4 fruit fly cellular contexts compared by ENCODE assay signal in the genomic region with DNA sequence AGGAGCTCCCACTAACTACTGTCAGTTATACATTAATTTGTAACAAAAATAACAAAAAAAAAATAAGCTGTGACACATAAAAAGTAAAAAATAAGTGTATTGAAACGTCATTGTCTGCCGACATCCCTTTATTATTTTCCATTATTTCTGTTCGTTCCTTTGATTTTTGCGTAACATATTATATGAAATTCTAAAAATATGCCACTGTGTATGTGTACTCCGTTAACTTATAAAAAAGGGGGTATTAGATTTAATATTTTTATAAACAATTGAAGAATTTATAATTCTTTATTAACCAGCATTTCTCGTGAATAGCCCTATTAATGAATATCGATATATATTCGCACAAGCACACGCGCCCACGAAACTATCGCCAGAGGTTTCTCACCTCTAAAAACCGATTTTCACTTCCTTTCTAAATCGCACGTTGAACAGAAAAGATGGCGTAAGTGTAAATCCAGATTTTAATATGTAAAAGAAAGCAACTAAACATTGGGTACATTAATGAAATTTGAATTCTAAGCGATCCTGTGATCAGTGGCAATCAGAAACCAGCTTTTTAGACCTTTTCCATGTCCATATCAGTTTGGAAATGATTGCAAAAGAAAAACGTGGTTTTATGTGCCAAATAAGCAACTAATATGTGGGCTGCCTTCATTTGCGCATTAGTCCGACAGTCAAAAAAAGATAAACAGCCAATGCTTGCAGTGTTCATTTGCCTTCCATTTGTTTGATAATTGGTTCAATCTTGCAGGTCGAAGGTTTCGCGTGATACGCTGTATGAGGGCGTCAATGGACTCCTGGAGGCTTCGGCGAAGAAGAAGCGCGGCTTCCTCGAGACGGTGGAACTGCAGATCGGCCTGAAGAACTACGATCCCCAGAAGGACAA.
TF ChIP-seq lines count a peak whose summit lies in the region.

A gene (plus strand): TSS at position 406 of the 889 bp plus-strand sequence.

TF ChIP-seq in whole organism, adult, 20 proteins besides CTCF, POLR2A, EP300 and RAD21 (continued from another document):
- peak; percentile 49 for TF ChIP-seq pad (GFP tag; optimal IDR thresholded peaks at IDR 0.05; lab: Kevin White, UChicago)
- peak; percentile 15 for TF ChIP-seq CG7045 (GFP tag; optimal IDR thresholded peaks at IDR 0.05; lab: Kevin White, UChicago)
- TF ChIP-seq CG1620 (GFP tag; optimal IDR thresholded peaks at IDR 0.05; lab: Kevin White, UChicago): peak; percentile 77
- peak; percentile 50 for TF ChIP-seq Hr96 (GFP tag; optimal IDR thresholded peaks at IDR 0.05; lab: Kevin White, UChicago)

TF ChIP-seq in whole organism, embryonic, 481 proteins besides CTCF, POLR2A, EP300 and RAD21 (continued from another document and continues in another):
- TF ChIP-seq Blimp-1 (GFP tag; optimal IDR thresholded peaks at IDR 0.05; lab: Kevin White, UChicago) (peak; percentile 65), CG14965 (GFP tag; optimal IDR thresholded peaks at IDR 0.05; lab: Kevin White, UChicago; ENCODE audit: borderline replicate concordance) (no peak), HLH54F (GFP tag; optimal IDR thresholded peaks at IDR 0.05; lab: Kevin White, UChicago) (peak; percentile 32), CG16779 (GFP tag; IDR thresholded peaks at IDR 0.05; lab: Robert Waterston, UW) (no peak), Meics (GFP tag; optimal IDR thresholded peaks at IDR 0.05; lab: Kevin White, UChicago) (peak; percentile 67), Stat92E (GFP tag; optimal IDR thresholded peaks at IDR 0.05; lab: Kevin White, UChicago) (no peak), CG9727 (GFP tag; optimal IDR thresholded peaks at IDR 0.05; lab: Kevin White, UChicago) (peak; percentile 78), CG6272 (GFP tag; IDR thresholded peaks at IDR 0.05; lab: Robert Waterston, UW) (peak; percentile 66; the same call in 1 of the 2 replicates), CG2116 (GFP tag; optimal IDR thresholded peaks at IDR 0.05; lab: Kevin White, UChicago) (peak; percentile 40), CG5180 (GFP tag; optimal IDR thresholded peaks at IDR 0.05; lab: Kevin White, UChicago) (no peak), CG3065 (GFP tag; optimal IDR thresholded peaks at IDR 0.05; lab: Kevin White, UChicago) (no peak), Nf-YC (tag; optimal IDR thresholded peaks at IDR 0.05; lab: Kevin White, UChicago) (peak; percentile 38), NC2α (GFP tag; optimal IDR thresholded peaks at IDR 0.05; lab: Kevin White, UChicago) (no peak), Hr78 (GFP tag; optimal IDR thresholded peaks at IDR 0.05; lab: Kevin White, UChicago) (no peak), Drgx (GFP tag; IDR thresholded peaks at IDR 0.05; lab: Robert Waterston, UW) (peak; percentile 21; the same call in 1 of the 2 replicates), ato (GFP tag; IDR thresholded peaks at IDR 0.05; lab: Robert Waterston, UW; ENCODE audit: partially characterized antibody) (peak; percentile 77), Asciz (GFP tag; optimal IDR thresholded peaks at IDR 0.05; lab: Kevin White, UChicago) (peak; percentile 27), CG11696 (GFP tag; IDR thresholded peaks at IDR 0.05; lab: Robert Waterston, UW) (no peak), dmrt99B (tag; optimal IDR thresholded peaks at IDR 0.05; lab: Kevin White, UChicago) (peak; percentile 70), hkb (optimal IDR thresholded peaks at IDR 0.05; lab: Kevin White, UChicago) (no peak), hkb (GFP tag; IDR thresholded peaks at IDR 0.05; lab: Robert Waterston, UW) (no peak), NC2β (GFP tag; optimal IDR thresholded peaks at IDR 0.05; lab: Kevin White, UChicago) (peak; percentile 57), CG17359 (tag; optimal IDR thresholded peaks at IDR 0.05; lab: Kevin White, UChicago) (peak; percentile 31), HLH4C (GFP tag; IDR thresholded peaks at IDR 0.05; lab: Robert Waterston, UW; ENCODE audit: partially characterized antibody) (peak; percentile 75), CG3995 (GFP tag; optimal IDR thresholded peaks at IDR 0.05; lab: Kevin White, UChicago) (peak; percentile 46), CG11398 (GFP tag; optimal IDR thresholded peaks at IDR 0.05; lab: Kevin White, UChicago) (peak; percentile 2), zen2 (GFP tag; IDR thresholded peaks at IDR 0.05; lab: Robert Waterston, UW; ENCODE audit: partially characterized antibody) (peak; percentile 82), wek (GFP tag; optimal IDR thresholded peaks at IDR 0.05; lab: Kevin White, UChicago) (peak; percentile 93), CG17361 (GFP tag; IDR thresholded peaks at IDR 0.05; lab: Robert Waterston, UW) (peak; percentile 85), CHES-1-like (GFP tag; optimal IDR thresholded peaks at IDR 0.05; lab: Kevin White, UChicago) (peak; percentile 2), dan (GFP tag; IDR thresholded peaks at IDR 0.05; lab: Robert Waterston, UW) (0 out of 2 replicates have a peak, but pooled peaks have one; percentile 22), crc (GFP tag; optimal IDR thresholded peaks at IDR 0.05; lab: Kevin White, UChicago) (no peak), her (GFP tag; optimal IDR thresholded peaks at IDR 0.05; lab: Kevin White, UChicago) (peak; percentile 54), Lpt (GFP tag; optimal IDR thresholded peaks at IDR 0.05; lab: Kevin White, UChicago) (no peak), nau (GFP tag; optimal IDR thresholded peaks at IDR 0.05; lab: Kevin White, UChicago) (peak; percentile 70), PHDP (tag; optimal IDR thresholded peaks at IDR 0.05; lab: Kevin White, UChicago) (peak; percentile 46), tll (GFP tag; optimal IDR thresholded peaks at IDR 0.05; lab: Kevin White, UChicago) (no peak)

TF ChIP-seq in whole organism, prepupa, 60 proteins besides CTCF, POLR2A, EP300 and RAD21 (continued from another document and continues in another):
- peak; percentile 9 for TF ChIP-seq spab (GFP tag; optimal IDR thresholded peaks at IDR 0.05; lab: Kevin White, UChicago)
- TF ChIP-seq CG11762 (GFP tag; optimal IDR thresholded peaks at IDR 0.05; lab: Kevin White, UChicago; ENCODE audit: insufficient read depth): peak; percentile 24
- peak; percentile 22 for TF ChIP-seq Sox15 (GFP tag; optimal IDR thresholded peaks at IDR 0.05; lab: Kevin White, UChicago)
- TF ChIP-seq Smox (GFP tag; optimal IDR thresholded peaks at IDR 0.05; lab: Kevin White, UChicago): peak; percentile 5
- peak; percentile 28 for TF ChIP-seq CG10669 (GFP tag; optimal IDR thresholded peaks at IDR 0.05; lab: Kevin White, UChicago)
- TF ChIP-seq CG8632 (GFP tag; optimal IDR thresholded peaks at IDR 0.05; lab: Kevin White, UChicago): peak; percentile 34
- TF ChIP-seq CG31627 (GFP tag; optimal IDR thresholded peaks at IDR 0.05; lab: Kevin White, UChicago): peak; percentile 45
- TF ChIP-seq Eip75B (GFP tag; optimal IDR thresholded peaks at IDR 0.05; lab: Kevin White, UChicago): peak; percentile 51
- TF ChIP-seq Eip78C (GFP tag; lab: Kevin White, UChicago): peak; percentile 76
- TF ChIP-seq acj6 (GFP tag; optimal IDR thresholded peaks at IDR 0.05; lab: Kevin White, UChicago): peak; percentile 29
- TF ChIP-seq ss (GFP tag; optimal IDR thresholded peaks at IDR 0.05; lab: Kevin White, UChicago): peak; percentile 25 to 51
- TF ChIP-seq Blimp-1 (GFP tag; optimal IDR thresholded peaks at IDR 0.05; lab: Kevin White, UChicago): peak; percentile 53
- TF ChIP-seq fd85E (GFP tag; optimal IDR thresholded peaks at IDR 0.05; lab: Kevin White, UChicago): no peak
- TF ChIP-seq Gug (GFP tag; IDR thresholded peaks at IDR 0.05; lab: Robert Waterston, UW): 0 out of 2 replicates have a peak, but pooled peaks have one; percentile 52
- TF ChIP-seq eg (GFP tag; IDR thresholded peaks at IDR 0.05; lab: Robert Waterston, UW): peak; percentile 71
- TF ChIP-seq Ets96B (tag; optimal IDR thresholded peaks at IDR 0.05; lab: Kevin White, UChicago): no peak
- TF ChIP-seq lz (GFP tag; optimal IDR thresholded peaks at IDR 0.05; lab: Kevin White, UChicago): peak; percentile 60
- peak; percentile 27 for TF ChIP-seq achi (GFP tag; optimal IDR thresholded peaks at IDR 0.05; lab: Kevin White, UChicago)
- peak; percentile 63 for TF ChIP-seq CG6163 (GFP tag; IDR thresholded peaks at IDR 0.05; lab: Robert Waterston, UW)
- no peak for TF ChIP-seq CG4318 (GFP tag; optimal IDR thresholded peaks at IDR 0.05; lab: Kevin White, UChicago)
- TF ChIP-seq CG6792 (GFP tag; optimal IDR thresholded peaks at IDR 0.05; lab: Kevin White, UChicago): peak; percentile 39
- peak; percentile 35 for TF ChIP-seq CG3032 (tag; optimal IDR thresholded peaks at IDR 0.05; lab: Kevin White, UChicago)
- peak; percentile 35 for TF ChIP-seq CG34406 (GFP tag; optimal IDR thresholded peaks at IDR 0.05; lab: Kevin White, UChicago)
- TF ChIP-seq svp (GFP tag; lab: Kevin White, UChicago): no peak
- TF ChIP-seq CG7368 (GFP tag; optimal IDR thresholded peaks at IDR 0.05; lab: Kevin White, UChicago): peak; percentile 13
- no peak for TF ChIP-seq Hr38 (GFP tag; optimal IDR thresholded peaks at IDR 0.05; lab: Kevin White, UChicago)
- TF ChIP-seq Sox14 (GFP tag; optimal IDR thresholded peaks at IDR 0.05; lab: Kevin White, UChicago): peak; percentile 11
- peak; percentile 80 for TF ChIP-seq CG10631 (GFP tag; optimal IDR thresholded peaks at IDR 0.05; lab: Kevin White, UChicago)
- no peak for TF ChIP-seq CG32006 (GFP tag; optimal IDR thresholded peaks at IDR 0.05; lab: Kevin White, UChicago)
- TF ChIP-seq Lpt (GFP tag; optimal IDR thresholded peaks at IDR 0.05; lab: Kevin White, UChicago): peak; percentile 74
- TF ChIP-seq dsx (GFP tag; optimal IDR thresholded peaks at IDR 0.05; lab: Kevin White, UChicago; ENCODE audit: poor library complexity, severe bottlenecking): no peak
- peak; percentile 22; the same call in 1 of the 2 replicates for TF ChIP-seq CG15336 (GFP tag; IDR thresholded peaks at IDR 0.05; lab: Robert Waterston, UW)
- no peak for TF ChIP-seq Hr4 (GFP tag; optimal IDR thresholded peaks at IDR 0.05; lab: Kevin White, UChicago)
- peak; percentile 62 for TF ChIP-seq esn (GFP tag; optimal IDR thresholded peaks at IDR 0.05; lab: Kevin White, UChicago)
- TF ChIP-seq CG8119 (GFP tag; IDR thresholded peaks at IDR 0.05; lab: Robert Waterston, UW): peak; percentile 48; the same call in 1 of the 3 replicates
- TF ChIP-seq Ets21C (GFP tag; optimal IDR thresholded peaks at IDR 0.05; lab: Kevin White, UChicago): no peak
- TF ChIP-seq CG6854 (GFP tag; optimal IDR thresholded peaks at IDR 0.05; lab: Kevin White, UChicago): peak; percentile 68
- TF ChIP-seq CG6276 (GFP tag; optimal IDR thresholded peaks at IDR 0.05; lab: Kevin White, UChicago): no peak
- TF ChIP-seq Met (GFP tag; optimal IDR thresholded peaks at IDR 0.05; lab: Kevin White, UChicago): peak; percentile 50
- TF ChIP-seq Eip93F (GFP tag; optimal IDR thresholded peaks at IDR 0.05; lab: Kevin White, UChicago): no peak
- TF ChIP-seq dac (GFP tag; optimal IDR thresholded peaks at IDR 0.05; lab: Kevin White, UChicago): peak; percentile 26

TF ChIP-seq in whole organism, wandering third instar larva, 38 proteins besides CTCF, POLR2A, EP300 and RAD21 (continued from another document):
- peak; percentile 96 for TF ChIP-seq Hr83 (GFP tag; optimal IDR thresholded peaks at IDR 0.05; lab: Kevin White, UChicago; ENCODE audit: poor library complexity, severe bottlenecking)
- no peak for TF ChIP-seq Dif (GFP tag; optimal IDR thresholded peaks at IDR 0.05; lab: Kevin White, UChicago; ENCODE audit: partially characterized antibody)
- TF ChIP-seq h (GFP tag; optimal IDR thresholded peaks at IDR 0.05; lab: Kevin White, UChicago): peak; percentile 67
- peak; percentile 73 for TF ChIP-seq rgr (GFP tag; optimal IDR thresholded peaks at IDR 0.05; lab: Kevin White, UChicago)
- TF ChIP-seq pan (optimal IDR thresholded peaks at IDR 0.05; lab: Kevin White, UChicago): no peak
- peak; percentile 45 for TF ChIP-seq psq (GFP tag; optimal IDR thresholded peaks at IDR 0.05; lab: Kevin White, UChicago)
- TF ChIP-seq sv (GFP tag; optimal IDR thresholded peaks at IDR 0.05; lab: Kevin White, UChicago): peak; percentile 5
- TF ChIP-seq GATAd (GFP tag; optimal IDR thresholded peaks at IDR 0.05; lab: Kevin White, UChicago): no peak
- TF ChIP-seq OdsH (GFP tag; optimal IDR thresholded peaks at IDR 0.05; lab: Kevin White, UChicago): peak; percentile 5
